Worm (Caenorhabditis elegans): ENCODE results near the gene hmg-4.

The hmg-4 gene

ce11 chrIII:7381546-7382171, at the start of gene hmg-4, which contains the start of gene T20B12.3:
hmg-4 (minus strand) TSS chrIII:7381596.
T20B12.3 (plus strand) TSS chrIII:7382115.
- TF ChIP-seq unc-62 (GFP tag; optimal IDR thresholded peaks at IDR 0.05), result no peak

- TF ChIP-seq unc-62 (GFP tag; optimal IDR thresholded peaks at IDR 0.05), result no peak
Observed at ce11 chrIII:7399004-7399403, 17.6 kb upstream of the hmg-4 start.

- TF ChIP-seq unc-62 (GFP tag; optimal IDR thresholded peaks at IDR 0.05), result no peak
Observed at ce11 chrIII:7397196-7397595, 15.8 kb upstream of the hmg-4 start.

DNA sequence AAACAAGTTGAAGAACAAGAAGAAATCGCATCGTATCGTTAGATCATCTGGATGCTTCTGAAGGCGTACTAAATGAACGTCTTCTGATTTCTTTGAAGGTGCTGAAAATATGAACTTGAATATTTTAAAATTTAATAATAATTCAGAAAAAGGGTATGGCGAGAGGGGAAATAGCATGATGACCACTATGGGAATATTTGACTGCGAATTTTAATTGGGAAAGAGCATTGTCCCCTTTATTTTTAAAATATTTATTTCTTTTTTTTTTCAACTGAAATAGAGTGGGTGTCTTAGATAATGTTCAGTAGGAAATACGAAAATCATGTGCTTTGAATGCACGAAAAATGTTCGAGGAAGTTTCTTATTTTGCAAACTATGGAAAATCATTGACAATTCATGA, 14.0 kb upstream of the hmg-4 start, which contains the start of gene lgc-50:
TSS of gene lgc-50 (minus strand) at position 101 of the 400 bp plus-strand sequence.
- no peak for TF ChIP-seq unc-62 (GFP tag; optimal IDR thresholded peaks at IDR 0.05)

ce11 chrIII:7387359-7387758, 6.0 kb upstream of the hmg-4 start:
- no peak for TF ChIP-seq unc-62 (GFP tag; optimal IDR thresholded peaks at IDR 0.05)

DNA sequence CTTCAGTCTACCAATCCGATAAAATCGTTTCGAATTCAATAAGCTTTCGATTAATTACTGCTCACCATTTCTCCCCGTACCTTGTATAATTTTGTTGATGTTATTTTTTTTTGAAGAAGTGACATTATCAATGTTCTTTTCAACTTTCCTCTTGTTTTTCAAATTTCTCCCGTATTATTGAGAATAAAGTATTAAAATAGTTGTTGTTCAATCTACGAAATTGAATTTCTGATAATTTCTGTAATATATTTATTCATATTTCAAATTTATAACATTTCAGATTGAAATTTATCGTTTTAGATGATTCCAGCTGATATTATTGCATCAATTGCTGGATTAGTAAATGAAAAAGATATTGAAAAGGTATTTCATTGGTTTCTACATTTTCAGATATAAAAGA, 4.5 kb upstream of the hmg-4 start, which contains the start of gene trd-1:
TSS of gene trd-1 (plus strand) at position 301 of the 400 bp plus-strand sequence.
- no peak for TF ChIP-seq unc-62 (GFP tag; optimal IDR thresholded peaks at IDR 0.05)

DNA sequence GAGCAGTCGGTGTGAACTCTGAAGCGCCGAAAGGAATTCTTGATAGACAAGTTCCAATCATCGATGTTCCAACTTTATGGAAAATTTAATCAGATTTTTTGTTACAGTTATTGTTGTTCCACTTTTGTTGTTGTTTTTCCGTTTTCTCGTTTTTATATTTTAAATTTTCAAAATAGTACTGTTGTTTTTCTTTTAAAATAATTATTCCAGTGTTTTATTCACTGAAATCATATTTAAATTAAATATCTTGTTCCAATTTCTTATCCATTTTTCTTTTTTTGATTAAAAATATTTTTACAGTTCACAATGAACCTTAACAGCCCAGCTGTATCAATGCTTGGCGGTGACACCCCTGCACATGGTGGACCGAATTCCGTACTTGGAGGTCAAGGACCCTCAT, 2.3 kb upstream of the hmg-4 start, which contains the start of gene tbp-1:
TSS of gene tbp-1 (plus strand) at position 301 of the 400 bp plus-strand sequence.
- TF ChIP-seq unc-62 (GFP tag; optimal IDR thresholded peaks at IDR 0.05), result no peak

DNA sequence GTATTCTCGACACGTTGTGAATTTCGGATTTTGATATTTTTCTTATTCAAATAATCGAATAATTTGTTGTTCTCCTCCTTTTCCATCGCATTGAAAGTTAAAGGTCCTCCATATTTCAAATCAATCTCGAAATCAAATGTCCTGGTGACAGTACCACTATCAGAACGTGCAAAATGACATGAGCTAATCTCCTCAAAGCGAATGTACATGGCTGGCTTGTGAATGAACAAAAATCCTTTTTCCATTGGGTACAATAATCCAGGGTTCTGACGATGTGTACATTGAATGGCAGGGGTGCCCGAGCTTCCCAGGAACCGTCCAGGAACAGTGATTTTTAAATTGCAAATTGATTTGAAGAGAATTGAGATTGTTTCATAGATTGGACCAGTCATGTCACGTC, 1.3 kb downstream of the hmg-4 start:
- no peak for TF ChIP-seq unc-62 (GFP tag; optimal IDR thresholded peaks at IDR 0.05)

- TF ChIP-seq unc-62 (GFP tag; optimal IDR thresholded peaks at IDR 0.05), result no peak
Observed at ce11 chrIII:7378945-7379344, 2.5 kb downstream of the hmg-4 start, which contains the start of gene T20B12.7. T20B12.7 (minus strand) TSS chrIII:7379045.

DNA sequence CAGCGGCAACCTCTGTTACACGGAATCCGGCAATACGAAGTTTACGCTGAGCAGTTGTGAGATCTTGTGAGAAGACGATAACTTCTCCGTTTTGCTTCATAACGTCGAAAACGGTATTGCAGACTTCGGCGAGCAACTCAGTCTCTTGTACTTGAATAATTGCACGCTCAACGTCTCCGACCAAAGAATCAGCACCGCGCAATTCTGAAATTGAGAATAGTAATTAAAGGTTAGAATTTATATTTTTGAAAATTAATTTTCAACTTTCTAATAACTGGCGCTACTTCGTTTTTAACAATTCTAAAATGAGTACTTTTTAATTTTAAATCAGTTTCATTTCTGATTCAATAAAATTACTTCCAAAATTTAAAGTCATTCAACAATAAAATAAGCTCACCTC, 2.9 kb downstream of the hmg-4 start:
- TF ChIP-seq unc-62 (GFP tag; optimal IDR thresholded peaks at IDR 0.05), result no peak

ce11 chrIII:7376143-7376802, 5.1 kb downstream of the hmg-4 start:
- TF ChIP-seq unc-62 (GFP tag; optimal IDR thresholded peaks at IDR 0.05), result no peak

DNA sequence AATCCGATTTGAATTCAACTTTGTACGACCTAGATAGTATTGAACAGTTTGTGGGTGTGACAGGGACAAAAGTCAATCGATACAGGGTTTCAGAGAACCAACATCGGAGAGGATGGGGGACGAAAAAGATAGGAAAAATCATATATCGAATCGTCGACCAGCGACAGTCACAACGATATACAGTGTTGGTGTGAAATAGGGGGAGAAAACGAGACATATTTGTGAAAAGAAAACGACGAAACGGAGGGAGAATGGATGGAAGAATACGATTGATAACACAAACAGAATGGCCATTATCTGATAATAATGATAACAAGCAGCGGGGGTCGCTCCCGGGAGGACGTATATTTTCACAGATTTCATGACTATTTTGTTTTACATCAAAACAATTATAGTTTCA, 6.0 kb downstream of the hmg-4 start:
- TF ChIP-seq unc-62 (GFP tag; optimal IDR thresholded peaks at IDR 0.05), result no peak

DNA sequence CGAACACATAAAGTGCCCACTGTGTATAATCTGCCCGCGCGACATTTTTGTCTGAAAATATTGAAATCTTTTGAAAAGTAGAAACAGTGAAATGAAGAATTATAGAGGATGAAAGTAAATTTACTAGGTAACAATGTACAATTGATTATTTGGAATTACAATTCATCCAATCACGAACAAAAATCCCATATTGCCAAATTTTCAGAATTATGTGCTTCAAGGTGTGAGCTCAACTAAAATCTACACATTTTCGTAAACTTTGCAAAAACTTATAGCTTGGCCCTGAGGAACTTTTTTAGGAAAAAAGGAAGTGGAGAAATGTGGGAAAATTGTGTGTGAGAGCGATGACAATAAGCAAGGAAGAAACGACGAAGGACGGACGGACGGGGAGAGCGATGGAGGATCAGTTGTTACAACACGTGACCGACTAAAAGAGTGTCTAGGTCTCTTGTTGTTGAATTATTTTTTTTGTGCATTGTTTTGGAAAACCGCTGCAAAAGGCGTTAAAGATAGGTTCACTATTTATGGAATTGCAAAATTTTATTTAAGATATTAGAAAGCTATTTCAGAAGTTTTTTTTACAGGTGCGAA, 6.6 kb downstream of the hmg-4 start, which contains the start of gene mml-1:
TSS of gene mml-1 (minus strand) at position 51 of the 591 bp plus-strand sequence.
- TF ChIP-seq unc-62 (GFP tag; optimal IDR thresholded peaks at IDR 0.05), result no peak

DNA sequence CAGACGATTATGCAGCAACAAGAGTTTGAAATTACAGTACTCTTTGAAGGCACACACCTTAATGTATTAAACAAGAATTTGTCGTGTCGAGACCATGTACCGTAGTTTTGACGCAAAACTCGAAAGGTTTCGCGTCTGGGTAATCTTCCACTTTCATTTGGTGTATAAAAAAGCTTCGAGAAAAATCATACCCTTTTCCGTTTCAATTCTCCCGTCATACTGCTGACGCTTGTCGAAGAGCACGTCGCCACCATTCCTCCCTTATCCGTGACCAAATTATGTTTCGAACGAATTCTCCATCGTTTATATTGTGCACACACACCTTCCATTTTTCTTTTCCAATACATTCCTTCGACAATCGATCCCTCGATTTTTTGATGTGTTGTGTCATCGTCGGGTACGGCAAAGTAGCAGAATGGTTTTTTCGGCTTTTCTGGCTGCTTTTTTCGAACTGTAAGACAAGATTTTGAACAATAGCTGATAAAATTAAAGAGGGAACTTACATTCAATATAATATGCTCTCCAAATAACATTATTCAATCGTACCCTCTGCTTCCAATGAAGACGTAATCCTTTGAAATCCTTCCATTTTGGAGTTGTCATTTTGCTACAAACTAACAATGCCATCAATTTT, 7.5 kb downstream of the hmg-4 start:
- TF ChIP-seq unc-62 (GFP tag; optimal IDR thresholded peaks at IDR 0.05), result no peak

DNA sequence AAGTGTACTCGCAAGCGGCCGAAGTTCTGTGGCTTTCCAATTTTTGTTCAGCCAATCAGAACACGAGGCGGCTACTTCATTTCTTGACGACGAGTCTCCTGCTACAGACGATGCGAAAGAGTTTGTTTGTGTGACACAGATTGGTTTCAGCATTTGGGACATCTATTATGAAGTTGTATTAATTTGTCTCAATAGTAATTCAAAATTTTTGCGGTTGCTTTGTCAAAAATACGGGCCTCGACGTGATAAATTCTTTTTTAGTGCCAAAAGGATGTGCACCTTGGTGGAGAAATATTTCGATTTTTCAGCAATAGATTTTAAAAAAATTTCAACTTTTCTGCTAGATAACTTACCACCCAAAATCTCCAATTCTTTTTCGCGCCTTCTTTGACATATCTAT, 10.8 kb downstream of the hmg-4 start:
- TF ChIP-seq unc-62 (GFP tag; optimal IDR thresholded peaks at IDR 0.05), result no peak

ce11 chrIII:7369394-7370024, 11.9 kb downstream of the hmg-4 start:
- no peak for TF ChIP-seq unc-62 (GFP tag; optimal IDR thresholded peaks at IDR 0.05)

Measured in whole organism, dauer.